Fruit fly (Drosophila melanogaster): Measurements from ENCODE around the gene CG5800.

dm6 chrX:17588565-17588964, 47.5 kb upstream of the CG5800 start, which contains the start of gene CG12992:
- TF ChIP-seq kay (GFP tag; ENCODE audit: borderline replicate concordance) (no peak), cnc (optimal IDR thresholded peaks at IDR 0.05) (no peak), CG11617 (GFP tag; optimal IDR thresholded peaks at IDR 0.05) (no peak), ovo (GFP tag; optimal IDR thresholded peaks at IDR 0.05) (no peak), CG12768 (GFP tag; optimal IDR thresholded peaks at IDR 0.05) (no peak), Crg-1 (GFP tag; optimal IDR thresholded peaks at IDR 0.05) (no peak), CG7101 (tag; optimal IDR thresholded peaks at IDR 0.05) (no peak), Clk (GFP tag; optimal IDR thresholded peaks at IDR 0.05) (no peak), CG14711 (tag; optimal IDR thresholded peaks at IDR 0.05) (no peak), Mnt (GFP tag; optimal IDR thresholded peaks at IDR 0.05) (no peak), CG5204 (GFP tag; optimal IDR thresholded peaks at IDR 0.05) (no peak), Hr96 (GFP tag; optimal IDR thresholded peaks at IDR 0.05) (no peak)
